Worm (Caenorhabditis elegans): ENCODE data around the gene mam-5.

DNA sequence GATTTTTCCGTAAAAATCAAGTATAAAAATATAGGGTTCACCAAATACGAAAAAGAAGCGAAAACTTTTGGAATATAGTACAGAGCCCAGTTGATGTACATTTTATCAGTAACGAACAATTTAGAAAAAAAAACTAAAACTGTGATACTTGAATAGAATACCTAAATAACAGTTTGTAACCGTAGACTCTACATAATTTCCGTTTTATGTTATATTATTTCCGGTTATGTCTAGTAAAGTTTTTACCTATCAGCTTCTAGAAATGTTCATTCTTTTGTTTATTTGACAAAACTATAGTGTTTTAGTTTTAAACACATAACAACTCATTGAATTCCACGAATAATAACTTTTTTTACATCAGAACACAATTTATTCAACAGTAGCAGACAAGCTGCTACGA lies 15.1 kb upstream of the mam-5 start, which contains the start of gene srj-33:
- TF ChIP-seq pha-4 (GFP tag; IDR thresholded peaks at IDR 0.05), result no peak
- TF ChIP-seq pha-4 (tag; optimal IDR thresholded peaks at IDR 0.05), result no peak
- TF ChIP-seq mep-1 (tag; optimal IDR thresholded peaks at IDR 0.05), result no peak
- no peak for TF ChIP-seq nhr-41 (GFP tag; IDR thresholded peaks at IDR 0.05)
- no peak for TF ChIP-seq spr-3 (GFP tag; optimal IDR thresholded peaks at IDR 0.05)
- TF ChIP-seq nhr-6 (tag; optimal IDR thresholded peaks at IDR 0.05), result no peak
- TF ChIP-seq pqm-1 (tag; optimal IDR thresholded peaks at IDR 0.05), result no peak
- no peak for TF ChIP-seq vab-7 (GFP tag; IDR thresholded peaks at IDR 0.05)
- no peak for TF ChIP-seq mes-2 (tag; optimal IDR thresholded peaks at IDR 0.05; ENCODE audit: poor library complexity, severe bottlenecking)
- no peak for TF ChIP-seq lir-3 (tag; optimal IDR thresholded peaks at IDR 0.05)
